Worm (Caenorhabditis elegans) whole organism, mixed stage, embryonic: ENCODE results near the gene Y65A5A.24.
A peak's percentile ranks its signal among the peaks of the same experiment; 100 is the strongest.

Experiments used
- M03D4.4 ChIP-seq: sonication (generic microtip); optimal IDR thresholded peaks from 2 replicates; lab custom pipeline; 2017; ENCODE audit warnings: mild to moderate bottlenecking, missing genetic modification characterization, missing compliant biosample characterization
- blmp-1 ChIP-seq: fragments of 150-350 bp; optimal IDR thresholded peaks from 2 replicates; lab custom pipeline; 2014; ENCODE audit warnings: missing biosample characterization, missing genetic modification characterization
- ceh-39 ChIP-seq: fragments of 150-350 bp; optimal IDR thresholded peaks from 2 replicates; lab custom pipeline; 2014; ENCODE audit warnings: missing biosample characterization, missing genetic modification characterization
- ceh-43 ChIP-seq: fragments of 200-800 bp; sonication (Bioruptor generic); optimal IDR thresholded peaks from 2 replicates; lab custom pipeline; 2018; ENCODE audit warnings: mild to moderate bottlenecking, missing genetic modification characterization, moderate library complexity, missing compliant biosample characterization
- ces-1 ChIP-seq: fragments of 150-350 bp; optimal IDR thresholded peaks from 2 replicates; lab custom pipeline; 2014; ENCODE audit warnings: missing biosample characterization, missing genetic modification reagents, missing genetic modification characterization
- cnd-1 ChIP-seq: fragments of 200-800 bp; sonication (Bioruptor generic); optimal IDR thresholded peaks from 2 replicates; lab custom pipeline; 2018; ENCODE audit warnings: mild to moderate bottlenecking, missing genetic modification characterization, missing compliant biosample characterization
- drap-1 ChIP-seq: fragments of 200-800 bp; sonication (Bioruptor generic); optimal IDR thresholded peaks from 3 replicates; lab custom pipeline; 2018; ENCODE audit warnings: mild to moderate bottlenecking, missing genetic modification characterization, missing compliant biosample characterization
- elt-1 ChIP-seq: sonication (generic microtip); optimal IDR thresholded peaks from 2 replicates; lab custom pipeline; 2017; ENCODE audit warnings: missing genetic modification characterization, mild to moderate bottlenecking, missing compliant biosample characterization, antibody characterized with exemption, moderate library complexity, borderline replicate concordance; ENCODE audit not compliant: insufficient read depth
- flh-1 ChIP-seq: fragments of 200-800 bp; sonication (Bioruptor generic); optimal IDR thresholded peaks from 2 replicates; lab custom pipeline; 2018; ENCODE audit warnings: mild to moderate bottlenecking, missing genetic modification characterization, moderate library complexity, missing compliant biosample characterization
- ham-2 ChIP-seq: fragments of 200-800 bp; sonication (Bioruptor generic); optimal IDR thresholded peaks from 2 replicates; lab custom pipeline; 2018; ENCODE audit warnings: mild to moderate bottlenecking, missing genetic modification characterization, missing compliant biosample characterization
- hlh-1 ChIP-seq: fragments of 150-350 bp; optimal IDR thresholded peaks from 2 replicates; lab custom pipeline; 2014; ENCODE audit warnings: missing biosample characterization, missing genetic modification reagents, missing genetic modification characterization
- lin-13 ChIP-seq: fragments of 150-350 bp; optimal IDR thresholded peaks from 2 replicates; lab custom pipeline; 2014; ENCODE audit warnings: missing biosample characterization, missing genetic modification characterization
- lsy-2 ChIP-seq: fragments of 150-350 bp; optimal IDR thresholded peaks from 2 replicates; lab custom pipeline; 2014; ENCODE audit warnings: missing biosample characterization, missing genetic modification characterization
- mab-5 ChIP-seq: fragments of 150-350 bp; optimal IDR thresholded peaks from 2 replicates; lab custom pipeline; 2014; ENCODE audit warnings: missing biosample characterization, missing genetic modification characterization
- mep-1 ChIP-seq: fragments of 150-350 bp; optimal IDR thresholded peaks from 2 replicates; lab custom pipeline; 2017; ENCODE audit warnings: missing biosample characterization, missing genetic modification reagents, missing genetic modification characterization, inconsistent platforms
- mls-2 ChIP-seq: sonication (generic microtip); optimal IDR thresholded peaks from 2 replicates; lab custom pipeline; 2016; ENCODE audit warnings: mild to moderate bottlenecking, missing genetic modification characterization, moderate library complexity, missing compliant biosample characterization
- nhr-12 ChIP-seq: fragments of 150-350 bp; optimal IDR thresholded peaks from 2 replicates; lab custom pipeline; 2014; ENCODE audit warnings: missing biosample characterization, missing genetic modification characterization
- nhr-2 ChIP-seq: fragments of 150-350 bp; optimal IDR thresholded peaks from 2 replicates; lab custom pipeline; 2014; ENCODE audit warnings: missing biosample characterization, missing genetic modification characterization
- pha-4 ChIP-seq: fragments of 150-350 bp; optimal IDR thresholded peaks from 2 replicates; lab custom pipeline; 2018; ENCODE audit warnings: missing biosample characterization, missing genetic modification reagents, missing genetic modification characterization
- sem-2 ChIP-seq: fragments of 200-800 bp; sonication (Bioruptor generic); optimal IDR thresholded peaks from 2 replicates; lab custom pipeline; 2018; ENCODE audit warnings: mild to moderate bottlenecking, missing genetic modification characterization, missing compliant biosample characterization
- snpc-4 ChIP-seq: fragments of 150-350 bp; optimal IDR thresholded peaks from 2 replicates; lab custom pipeline; 2014; ENCODE audit warnings: missing biosample characterization, missing genetic modification characterization
- sptf-1 ChIP-seq: sonication (generic microtip); optimal IDR thresholded peaks from 2 replicates; lab custom pipeline; 2017; ENCODE audit warnings: mild to moderate bottlenecking, missing genetic modification characterization, moderate library complexity, missing compliant biosample characterization
- tbx-8 ChIP-seq: fragments of 200-800 bp; sonication (Bioruptor generic); optimal IDR thresholded peaks from 2 replicates; lab custom pipeline; 2018; ENCODE audit warnings: mild to moderate bottlenecking, missing genetic modification characterization, moderate library complexity, missing compliant biosample characterization
- unc-120 ChIP-seq: sonication (generic microtip); optimal IDR thresholded peaks from 2 replicates; lab custom pipeline; 2017; ENCODE audit warnings: missing genetic modification characterization, missing compliant biosample characterization; ENCODE audit not compliant: poor library complexity, severe bottlenecking
- unc-62 ChIP-seq: fragments of 150-350 bp; optimal IDR thresholded peaks from 2 replicates; lab custom pipeline; 2014; ENCODE audit warnings: missing biosample characterization, missing genetic modification reagents, missing genetic modification characterization
- zip-8 ChIP-seq: fragments of 150-350 bp; optimal IDR thresholded peaks from 2 replicates; lab custom pipeline; 2014; ENCODE audit warnings: missing biosample characterization, missing genetic modification characterization
- ztf-11 ChIP-seq: fragments of 150-350 bp; optimal IDR thresholded peaks from 2 replicates; lab custom pipeline; 2014; ENCODE audit warnings: missing biosample characterization, missing genetic modification characterization

The Y65A5A.24 gene

DNA sequence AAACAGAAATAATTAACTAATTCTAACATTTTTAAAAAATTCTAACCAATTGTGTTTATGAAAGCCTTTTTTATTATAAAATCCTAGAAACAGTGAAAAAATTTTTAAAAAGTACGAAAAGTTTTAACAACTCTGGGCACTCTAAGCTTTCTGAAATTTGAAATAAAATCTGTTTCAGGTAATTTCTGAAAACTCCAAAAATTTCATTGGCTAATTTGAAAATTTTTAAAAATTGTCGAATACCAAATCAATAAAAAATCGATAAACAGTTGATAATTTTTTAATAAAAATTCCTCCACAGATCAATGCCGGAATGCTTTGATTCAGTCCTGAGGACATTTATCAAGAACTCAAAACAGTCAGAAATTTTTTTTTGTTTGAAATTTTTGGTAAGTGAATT is at the start of gene Y65A5A.24:
TSS of gene Y65A5A.24 (plus strand) at position 301 of the 400 bp plus-strand sequence.
- no peak for TF ChIP-seq mep-1
- no peak for TF ChIP-seq lsy-2
- no peak for TF ChIP-seq ceh-39 (tag; lab: Kevin White, UChicago)
- TF ChIP-seq blmp-1 (tag; lab: Kevin White, UChicago) = no peak
- no peak for TF ChIP-seq mab-5 (tag; lab: Kevin White, UChicago)
- no peak for TF ChIP-seq zip-8 (tag; lab: Kevin White, UChicago)
- TF ChIP-seq nhr-2 (tag; lab: Kevin White, UChicago) = no peak

DNA sequence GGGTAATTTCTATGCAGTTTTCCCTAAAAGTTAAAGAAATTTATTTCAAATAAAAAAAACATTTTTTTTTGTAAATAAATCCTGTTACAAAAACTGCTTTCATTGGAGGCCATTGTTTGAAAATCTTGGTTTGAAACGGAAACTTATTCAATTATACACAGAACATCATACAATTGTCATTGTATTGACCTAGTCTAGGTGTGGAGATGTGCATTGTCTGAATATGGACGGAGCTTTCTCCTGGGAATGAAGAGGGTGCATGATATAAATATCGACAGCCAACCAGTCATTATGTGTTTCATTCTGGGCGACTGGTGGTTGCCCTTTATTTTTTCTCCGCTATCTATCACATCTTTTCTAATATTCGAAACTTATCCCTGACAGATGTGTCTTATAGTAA is 47.3 kb upstream of the Y65A5A.24 start, which contains the start of gene C35D6.3:
TSS of gene C35D6.3 (plus strand) at position 301 of the 400 bp plus-strand sequence.
- TF ChIP-seq flh-1 (no peak), blmp-1 (tag; lab: Kevin White, UChicago) (no peak), nhr-12 (tag; lab: Kevin White, UChicago) (no peak)

DNA sequence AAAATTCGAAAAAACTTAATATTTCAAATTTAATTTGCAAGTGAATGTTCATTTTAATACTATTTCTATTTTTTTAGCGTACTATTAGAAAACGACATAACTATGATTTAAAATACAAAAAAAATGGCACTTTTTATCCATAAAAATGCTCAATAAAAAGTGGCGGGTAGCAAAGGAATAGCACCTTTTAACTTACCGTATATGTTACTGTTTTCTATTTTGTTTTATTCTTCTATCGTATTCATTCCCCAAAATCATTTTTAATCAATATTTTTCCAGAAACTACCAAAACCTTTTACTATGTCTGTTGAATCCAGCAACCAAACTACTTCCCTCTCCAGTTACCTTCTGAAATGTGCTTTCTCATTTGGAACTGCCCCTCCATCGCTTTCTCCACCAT is 43.1 kb upstream of the Y65A5A.24 start, which contains the start of gene C35D6.4:
TSS of gene C35D6.4 (plus strand) at position 301 of the 400 bp plus-strand sequence.
- TF ChIP-seq lsy-2 (no peak), ces-1 (GFP tag; lab: Kevin White, UChicago) (no peak), ceh-43 (GFP tag; lab: Kevin White, UChicago) (no peak), sptf-1 (no peak), blmp-1 (tag; lab: Kevin White, UChicago) (no peak), mls-2 (tag; lab: Kevin White, UChicago) (no peak), flh-1 (no peak), lin-13 (no peak), ceh-39 (tag; lab: Kevin White, UChicago) (no peak), M03D4.4 (tag; lab: Kevin White, UChicago) (no peak), unc-62 (GFP tag; lab: Kevin White, UChicago) (no peak)

DNA sequence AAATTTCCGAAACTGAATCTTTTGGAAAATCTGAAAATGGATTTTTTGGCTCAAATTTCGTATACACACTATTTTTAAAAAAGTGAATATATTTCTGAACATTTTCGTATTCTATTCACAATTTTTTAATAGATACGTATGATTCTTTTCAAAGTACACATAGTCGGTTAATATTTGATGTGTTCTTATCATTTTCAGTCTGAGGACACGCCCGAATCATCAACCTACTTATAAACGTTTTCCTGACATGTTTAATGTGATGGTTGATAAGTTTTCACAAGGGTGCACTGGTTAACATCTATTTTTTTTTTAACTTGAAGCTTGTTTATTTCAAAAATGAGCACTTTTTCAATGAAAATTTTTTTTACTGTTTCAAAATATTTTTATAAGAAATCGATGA is 29.2 kb upstream of the Y65A5A.24 start:
- TF ChIP-seq cnd-1 (tag; lab: Kevin White, UChicago) (no peak), sem-2 (no peak), nhr-12 (tag; lab: Kevin White, UChicago) (no peak), unc-62 (GFP tag; lab: Kevin White, UChicago) (no peak), pha-4 (tag; lab: Kevin White, UChicago) (no peak), ztf-11 (tag; lab: Kevin White, UChicago) (no peak), snpc-4 (tag; lab: Kevin White, UChicago) (no peak), ceh-39 (tag; lab: Kevin White, UChicago) (no peak), elt-1 (tag; lab: Kevin White, UChicago) (no peak), flh-1 (no peak), hlh-1 (tag; lab: Kevin White, UChicago) (no peak), mls-2 (tag; lab: Kevin White, UChicago) (no peak), drap-1 (GFP tag; lab: Kevin White, UChicago) (no peak), blmp-1 (tag; lab: Kevin White, UChicago) (no peak), ces-1 (GFP tag; lab: Kevin White, UChicago) (no peak), sptf-1 (no peak), tbx-8 (GFP tag; lab: Kevin White, UChicago) (no peak), zip-8 (tag; lab: Kevin White, UChicago) (no peak), mab-5 (tag; lab: Kevin White, UChicago) (no peak), ham-2 (GFP tag; lab: Kevin White, UChicago) (no peak)
- TF ChIP-seq, all 35 proteins: peak for 0

DNA sequence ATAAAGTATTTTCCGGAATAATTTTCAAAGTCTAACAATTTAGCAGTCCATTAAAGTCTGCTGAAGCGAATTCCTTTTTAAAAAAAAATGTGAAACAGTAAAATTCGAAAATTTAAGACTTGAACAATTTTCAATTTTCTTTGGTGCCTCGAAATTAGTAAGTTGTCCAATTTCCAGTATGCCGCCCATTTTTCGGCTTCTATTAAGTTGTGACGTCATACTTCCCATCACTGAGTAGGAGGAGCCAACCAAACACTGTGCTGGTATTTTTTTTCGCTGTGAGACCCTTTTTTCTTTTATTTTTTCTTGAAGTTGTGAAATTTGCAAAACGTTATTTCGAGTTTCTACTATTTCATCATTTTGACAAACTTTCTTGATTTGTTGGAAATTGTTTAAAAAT is 23.2 kb upstream of the Y65A5A.24 start:
- TF ChIP-seq zip-8 (tag; lab: Kevin White, UChicago) = peak; percentile 72
- no peak for TF ChIP-seq unc-62 (GFP tag; lab: Kevin White, UChicago)
- TF ChIP-seq, all 35 proteins: peak for 1

DNA sequence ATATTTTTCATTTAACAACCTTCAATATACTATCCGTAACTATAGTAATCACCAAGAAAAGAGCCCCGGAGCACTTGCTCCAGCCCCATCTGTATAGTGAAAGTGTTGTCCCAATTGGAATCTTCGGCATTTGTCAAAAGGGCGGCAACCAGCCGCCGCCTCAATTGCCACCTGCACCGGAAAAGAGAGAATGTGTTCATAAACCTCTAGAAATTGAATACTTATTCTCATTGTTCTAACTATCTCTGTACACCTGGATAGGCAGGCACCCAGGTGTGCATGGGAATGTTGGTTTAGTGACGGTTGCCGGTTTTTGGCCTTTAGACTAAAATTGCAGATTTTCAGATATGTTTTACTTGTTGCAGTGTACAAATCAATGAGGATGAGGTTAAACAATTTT is 15.8 kb upstream of the Y65A5A.24 start:
- TF ChIP-seq hlh-1 (tag; lab: Kevin White, UChicago) (no peak), tbx-8 (GFP tag; lab: Kevin White, UChicago) (no peak), lsy-2 (no peak), zip-8 (tag; lab: Kevin White, UChicago) (no peak), unc-120 (tag; lab: Kevin White, UChicago) (no peak), ceh-39 (tag; lab: Kevin White, UChicago) (no peak), cnd-1 (tag; lab: Kevin White, UChicago) (no peak)
